Fruit fly (Drosophila melanogaster) whole organism, embryonic: Measurements from ENCODE around the gene Mettl2.
A peak's percentile ranks its signal among the peaks of the same experiment; 100 is the strongest.

Source experiments
- Abd-B ChIP-seq: fragments of 200-800 bp; sonication (Bioruptor generic); optimal IDR thresholded peaks from 2 replicates; lab custom pipeline; 2018; ENCODE audit warnings: missing biosample characterization, mild to moderate bottlenecking, missing genetic modification characterization, moderate library complexity
- Bdp1 ChIP-seq: fragments of 200-800 bp; sonication (Bioruptor generic); optimal IDR thresholded peaks from 3 replicates; lab custom pipeline; 2016; ENCODE audit warnings: missing biosample characterization, missing genetic modification characterization
- Bgb ChIP-seq: fragments of 200-800 bp; sonication (Bioruptor generic); IDR thresholded peaks from 2 replicates; pipeline ENCODE4 v1.3.6; 2022; ENCODE audit warnings: missing biosample characterization, missing genetic modification characterization; ENCODE audit not compliant: partially characterized antibody
- Bteb2 ChIP-seq: fragments of 200-800 bp; sonication (Bioruptor generic); optimal IDR thresholded peaks from 2 replicates; lab custom pipeline; 2016; ENCODE audit warnings: missing biosample characterization, missing genetic modification characterization
- CG10274 ChIP-seq: fragments of 200-800 bp; sonication (Bioruptor generic); optimal IDR thresholded peaks from 3 replicates; lab custom pipeline; 2017; ENCODE audit warnings: missing biosample characterization, mild to moderate bottlenecking, missing genetic modification characterization
- CG10543 ChIP-seq: fragments of 200-800 bp; sonication (Bioruptor generic); optimal IDR thresholded peaks from 3 replicates; lab custom pipeline; 2017; ENCODE audit warnings: missing biosample characterization, mild to moderate bottlenecking, missing genetic modification characterization, moderate library complexity
- CG11247 ChIP-seq: fragments of 200-800 bp; sonication (Bioruptor generic); IDR thresholded peaks from 2 replicates; pipeline ENCODE4 v1.3.6; 2022; ENCODE audit warnings: missing biosample characterization, missing genetic modification characterization
- CG11504 ChIP-seq: fragments of 200-800 bp; sonication (Bioruptor generic); optimal IDR thresholded peaks from 3 replicates; lab custom pipeline; 2019; ENCODE audit warnings: missing biosample characterization, mild to moderate bottlenecking, missing genetic modification characterization, moderate library complexity
- CG12299 ChIP-seq: fragments of 200-800 bp; sonication (Bioruptor generic); optimal IDR thresholded peaks from 2 replicates; lab custom pipeline; 2018; ENCODE audit warnings: missing biosample characterization, mild to moderate bottlenecking, missing genetic modification characterization
- CG1233 ChIP-seq: fragments of 200-800 bp; sonication (Bioruptor generic); optimal IDR thresholded peaks from 4 replicates; lab custom pipeline; 2018; ENCODE audit warnings: missing biosample characterization, mild to moderate bottlenecking, missing genetic modification characterization
- CG13287 ChIP-seq: fragments of 200-800 bp; sonication (Bioruptor generic); IDR thresholded peaks from 2 replicates; pipeline ENCODE4 v1.3.6; 2022; ENCODE audit warnings: missing biosample characterization, missing genetic modification characterization; ENCODE audit not compliant: partially characterized antibody
- CG14710 ChIP-seq: fragments of 200-800 bp; sonication (Bioruptor generic); optimal IDR thresholded peaks from 3 replicates; lab custom pipeline; 2019; ENCODE audit warnings: missing biosample characterization, mild to moderate bottlenecking, missing genetic modification characterization, moderate library complexity
- CG14860 ChIP-seq: fragments of 200-800 bp; sonication (Bioruptor generic); IDR thresholded peaks from 3 replicates; pipeline ENCODE4 v1.3.6; 2022; ENCODE audit warnings: missing biosample characterization, missing genetic modification characterization; ENCODE audit not compliant: partially characterized antibody
- CG1529 ChIP-seq: fragments of 200-800 bp; sonication (Bioruptor generic); optimal IDR thresholded peaks from 3 replicates; lab custom pipeline; 2018; ENCODE audit warnings: missing biosample characterization, missing genetic modification characterization
- CG17328 ChIP-seq: fragments of 200-800 bp; sonication (Bioruptor generic); IDR thresholded peaks from 2 replicates; pipeline ENCODE4 v1.3.6; 2022; ENCODE audit warnings: missing biosample characterization, missing genetic modification characterization
- CG2116 ChIP-seq: fragments of 200-800 bp; sonication (Bioruptor generic); optimal IDR thresholded peaks from 3 replicates; lab custom pipeline; 2018; ENCODE audit warnings: missing biosample characterization, mild to moderate bottlenecking, missing genetic modification characterization
- CG3065 ChIP-seq: fragments of 200-800 bp; sonication (Bioruptor generic); optimal IDR thresholded peaks from 2 replicates; lab custom pipeline; 2016; ENCODE audit warnings: missing biosample characterization, missing genetic modification characterization
- CG33557 ChIP-seq: fragments of 200-800 bp; sonication (Bioruptor generic); optimal IDR thresholded peaks from 2 replicates; lab custom pipeline; 2019; ENCODE audit warnings: missing biosample characterization, mild to moderate bottlenecking, missing genetic modification characterization, moderate library complexity
- CG34224 ChIP-seq: fragments of 200-800 bp; sonication (Bioruptor generic); IDR thresholded peaks from 3 replicates; pipeline ENCODE4 v1.3.6; 2022; ENCODE audit warnings: missing biosample characterization, missing genetic modification characterization; ENCODE audit not compliant: partially characterized antibody
- CG34422 ChIP-seq: fragments of 200-800 bp; sonication (Bioruptor generic); IDR thresholded peaks from 3 replicates; pipeline ENCODE4 v1.3.6; 2022; ENCODE audit warnings: missing biosample characterization, missing genetic modification characterization
- CG4282 ChIP-seq: fragments of 200-800 bp; sonication (Bioruptor generic); optimal IDR thresholded peaks from 2 replicates; lab custom pipeline; 2016; ENCODE audit warnings: missing biosample characterization, missing genetic modification characterization
- CG43689 ChIP-seq: fragments of 200-800 bp; sonication (Bioruptor generic); IDR thresholded peaks from 2 replicates; pipeline ENCODE4 v1.3.6; 2022; ENCODE audit warnings: missing biosample characterization, missing genetic modification characterization
- CG4730 ChIP-seq: fragments of 200-800 bp; sonication (Bioruptor generic); IDR thresholded peaks from 2 replicates; pipeline ENCODE4 v1.3.6; 2022; ENCODE audit warnings: missing biosample characterization, missing genetic modification characterization
- CG7963 ChIP-seq: fragments of 200-800 bp; sonication (Bioruptor generic); IDR thresholded peaks from 3 replicates; pipeline ENCODE4 v1.3.6; 2022; ENCODE audit warnings: missing biosample characterization, missing genetic modification characterization; ENCODE audit not compliant: partially characterized antibody
- CG8478 ChIP-seq: fragments of >200 bp; optimal IDR thresholded peaks from 2 replicates; lab custom pipeline; 2018
- D19B ChIP-seq: fragments of 200-800 bp; sonication (Bioruptor generic); optimal IDR thresholded peaks from 2 replicates; lab custom pipeline; 2017; ENCODE audit warnings: missing biosample characterization, mild to moderate bottlenecking, missing genetic modification characterization
- Dad ChIP-seq: fragments of 200-800 bp; sonication (Bioruptor generic); optimal IDR thresholded peaks from 3 replicates; lab custom pipeline; 2016; ENCODE audit warnings: missing biosample characterization, missing genetic modification characterization
- Deaf1 ChIP-seq: fragments of 200-800 bp; optimal IDR thresholded peaks from 3 replicates; lab custom pipeline; 2019; ENCODE audit warnings: missing biosample characterization, mild to moderate bottlenecking, missing genetic modification characterization, moderate library complexity
- Dip2 ChIP-seq: fragments of 200-800 bp; sonication (Bioruptor generic); IDR thresholded peaks from 2 replicates; pipeline ENCODE4 v1.3.6; 2022; ENCODE audit warnings: missing biosample characterization, missing genetic modification characterization
- Nf-YB ChIP-seq: fragments of 200-800 bp; sonication (Bioruptor generic); optimal IDR thresholded peaks from 3 replicates; lab custom pipeline; 2019; ENCODE audit warnings: missing biosample characterization, mild to moderate bottlenecking, missing genetic modification characterization, moderate library complexity
- Nf-YC ChIP-seq: fragments of 200-800 bp; optimal IDR thresholded peaks from 3 replicates; lab custom pipeline; 2019; ENCODE audit warnings: missing biosample characterization, mild to moderate bottlenecking, missing genetic modification characterization, moderate library complexity
- Opbp ChIP-seq: fragments of 200-800 bp; sonication (Bioruptor generic); IDR thresholded peaks from 3 replicates; pipeline ENCODE4 v1.3.6; 2022; ENCODE audit warnings: missing biosample characterization, missing genetic modification characterization; ENCODE audit not compliant: partially characterized antibody
- Scr ChIP-seq: fragments of 200-800 bp; sonication (Bioruptor generic); IDR thresholded peaks from 2 replicates; pipeline ENCODE4 v1.3.6; 2022; ENCODE audit warnings: missing biosample characterization, missing genetic modification characterization; ENCODE audit not compliant: partially characterized antibody
- Tbp ChIP-seq: fragments of >200 bp; optimal IDR thresholded peaks from 2 replicates; lab custom pipeline; 2018; ENCODE audit warnings: missing biosample characterization, missing genetic modification characterization
- al ChIP-seq: fragments of 200-800 bp; sonication (Bioruptor generic); IDR thresholded peaks from 2 replicates; pipeline ENCODE4 v1.3.6; 2022; ENCODE audit warnings: missing biosample characterization, missing genetic modification characterization
- bsh ChIP-seq, 2 experiments: fragments of 200-800 bp; sonication (Bioruptor generic); optimal IDR thresholded peaks; 2 replicates each; lab custom pipeline; 2017 to 2018; ENCODE audit warnings: mild to moderate bottlenecking in 2 of 2, missing biosample characterization in 2 of 2, missing genetic modification characterization in 2 of 2, moderate library complexity in 1 of 2
- btn ChIP-seq: fragments of 200-800 bp; sonication (Bioruptor generic); optimal IDR thresholded peaks from 2 replicates; lab custom pipeline; 2016; ENCODE audit warnings: missing biosample characterization, missing genetic modification characterization
- crol ChIP-seq: fragments of 200-800 bp; sonication (Bioruptor generic); IDR thresholded peaks from 2 replicates; pipeline ENCODE4 v1.3.6; 2022; ENCODE audit warnings: missing biosample characterization, missing genetic modification characterization
- crp ChIP-seq, 2 experiments: fragments of 200-800 bp; sonication (Bioruptor generic); optimal IDR thresholded peaks; 2 replicates in 1 of 2; 3 replicates in 1 of 2; lab custom pipeline; 2017; ENCODE audit warnings: missing biosample characterization in 2 of 2, missing genetic modification characterization in 2 of 2, mild to moderate bottlenecking in 1 of 2, moderate library complexity in 1 of 2
- ewg ChIP-seq: fragments of 200-800 bp; sonication (Bioruptor generic); optimal IDR thresholded peaks from 3 replicates; lab custom pipeline; 2017; ENCODE audit warnings: mild to moderate bottlenecking, missing biosample characterization, missing genetic modification reagents, missing genetic modification characterization
- gem ChIP-seq: fragments of 200-800 bp; sonication (Bioruptor generic); optimal IDR thresholded peaks from 2 replicates; lab custom pipeline; 2019; ENCODE audit warnings: missing biosample characterization, mild to moderate bottlenecking, missing genetic modification characterization, moderate library complexity
- ind ChIP-seq: fragments of 200-800 bp; sonication (Bioruptor generic); optimal IDR thresholded peaks from 3 replicates; lab custom pipeline; 2016; ENCODE audit warnings: missing biosample characterization, missing genetic modification characterization
- ken ChIP-seq: fragments of 200-800 bp; sonication (Bioruptor generic); IDR thresholded peaks from 3 replicates; pipeline ENCODE4 v1.3.6; 2022; ENCODE audit warnings: missing biosample characterization, missing genetic modification characterization
- lilli ChIP-seq: fragments of 200-800 bp; sonication (Bioruptor generic); optimal IDR thresholded peaks from 3 replicates; lab custom pipeline; 2016; ENCODE audit warnings: missing biosample characterization, missing genetic modification characterization
- onecut ChIP-seq: fragments of 200-800 bp; sonication (Bioruptor generic); IDR thresholded peaks from 2 replicates; pipeline ENCODE4 v1.3.6; 2022; ENCODE audit warnings: missing biosample characterization, missing genetic modification characterization
- scrt ChIP-seq: fragments of 200-800 bp; sonication (Bioruptor generic); optimal IDR thresholded peaks from 2 replicates; lab custom pipeline; 2018; ENCODE audit warnings: missing biosample characterization, mild to moderate bottlenecking, missing genetic modification characterization, moderate library complexity
- seq ChIP-seq: fragments of 200-800 bp; sonication (Bioruptor generic); IDR thresholded peaks from 2 replicates; pipeline ENCODE4 v1.3.6; 2022; ENCODE audit warnings: missing biosample characterization, missing genetic modification characterization
- sna ChIP-seq: fragments of 200-800 bp; sonication (Bioruptor generic); IDR thresholded peaks from 2 replicates; pipeline ENCODE4 v1.3.6; 2022; ENCODE audit warnings: missing biosample characterization, missing genetic modification characterization; ENCODE audit not compliant: partially characterized antibody
- wor ChIP-seq: fragments of 200-800 bp; sonication (Bioruptor generic); IDR thresholded peaks from 2 replicates; pipeline ENCODE4 v1.3.6; 2022; ENCODE audit warnings: missing biosample characterization, missing genetic modification characterization

Gene Mettl2

dm6 chr3L:1661738-1662370 lies 22.8 kb upstream of the Mettl2 start (continued):
- TF ChIP-seq lilli (GFP tag; lab: Kevin White, UChicago), result no peak
- 0 out of 2 replicates have a peak, but pooled peaks have one; percentile 24 for TF ChIP-seq Bgb (GFP tag; lab: Robert Waterston, UW)
- TF ChIP-seq CG17328 (GFP tag; lab: Robert Waterston, UW), result no peak
- TF ChIP-seq scrt (GFP tag; lab: Kevin White, UChicago), result peak; percentile 74
- no peak for TF ChIP-seq CG10274 (GFP tag; lab: Kevin White, UChicago)
- TF ChIP-seq ewg, result peak; percentile 94
- no peak for TF ChIP-seq CG11504 (tag; lab: Kevin White, UChicago)
- no peak for TF ChIP-seq CG14860 (GFP tag; lab: Robert Waterston, UW)
- no peak for TF ChIP-seq CG8478 (lab: Kevin White, UChicago)
- no peak for TF ChIP-seq al
- TF ChIP-seq crol, result peak; percentile 64
- no peak for TF ChIP-seq CG4730
- no peak for TF ChIP-seq Dad (GFP tag; lab: Kevin White, UChicago)
- 0 out of 2 replicates have a peak, but pooled peaks have one; percentile 24 for TF ChIP-seq seq
- no peak for TF ChIP-seq CG43689 (GFP tag; lab: Robert Waterston, UW)
- no peak for TF ChIP-seq wor (GFP tag; lab: Robert Waterston, UW)
- no peak for TF ChIP-seq CG2116 (GFP tag; lab: Kevin White, UChicago)
- TF ChIP-seq onecut (GFP tag; lab: Robert Waterston, UW), result peak; percentile 89
- TF ChIP-seq Abd-B, result no peak
- TF ChIP-seq sna (GFP tag; lab: Robert Waterston, UW), result 0 out of 2 replicates have a peak, but pooled peaks have one; percentile 23
- TF ChIP-seq CG1529 (GFP tag; lab: Kevin White, UChicago), result no peak
- 0 out of 3 replicates have a peak, but pooled peaks have one; percentile 41 for TF ChIP-seq CG34224 (GFP tag; lab: Robert Waterston, UW)
- no peak for TF ChIP-seq CG11247
- TF ChIP-seq CG14710, result no peak
- TF ChIP-seq ken (GFP tag; lab: Robert Waterston, UW), result no peak
- peak; percentile 25 for TF ChIP-seq CG10543 (GFP tag; lab: Kevin White, UChicago)
- peak; percentile 69 for TF ChIP-seq Nf-YC (tag; lab: Kevin White, UChicago)
- TF ChIP-seq Scr (GFP tag; lab: Robert Waterston, UW), result 0 out of 2 replicates have a peak, but pooled peaks have one; percentile 18
- peak; percentile 79 for TF ChIP-seq Deaf1
- TF ChIP-seq CG4282 (GFP tag; lab: Kevin White, UChicago), result no peak
- TF ChIP-seq crp (GFP tag; optimal IDR thresholded peaks at IDR 0.05; lab: Kevin White, UChicago), result peak in 1 of 2 experiments; percentile 46
- TF ChIP-seq bsh (GFP tag; optimal IDR thresholded peaks at IDR 0.05; lab: Kevin White, UChicago), result no peak
- no peak for TF ChIP-seq Tbp
- no peak for TF ChIP-seq CG7963
- TF ChIP-seq ind, result no peak
- no peak for TF ChIP-seq Dip2 (GFP tag; lab: Robert Waterston, UW)
- no peak for TF ChIP-seq Nf-YB (GFP tag; lab: Kevin White, UChicago)
- no peak for TF ChIP-seq Bdp1
- no peak for TF ChIP-seq gem (tag; lab: Kevin White, UChicago)
- TF ChIP-seq Opbp (GFP tag; lab: Robert Waterston, UW), result no peak
- TF ChIP-seq CG13287 (GFP tag; lab: Robert Waterston, UW), result peak; percentile 32; the same call in 1 of the 2 replicates
- no peak for TF ChIP-seq CG12299
- no peak for TF ChIP-seq CG3065 (GFP tag; lab: Kevin White, UChicago)
- no peak for TF ChIP-seq CG1233
- TF ChIP-seq CG34422 (GFP tag; lab: Robert Waterston, UW), result peak; percentile 58; the same call in 1 of the 3 replicates
- no peak for TF ChIP-seq CG33557 (GFP tag; lab: Kevin White, UChicago)
- TF ChIP-seq Bteb2 (GFP tag; lab: Kevin White, UChicago), result no peak
- TF ChIP-seq btn (GFP tag; lab: Kevin White, UChicago), result no peak
- no peak for TF ChIP-seq D19B
